Worm (Caenorhabditis elegans): ENCODE data around the gene dmd-5.

Gene dmd-5

ce11 chrII:5730343-5731083 lies 43.5 kb downstream of the dmd-5 start, which contains the start of the genes C18A3.7 and C18A3.11:
C18A3.7 (minus strand) TSS chrII:5730443.
C18A3.11 (plus strand) TSS chrII:5731033.
- TF ChIP-seq klf-2 (GFP tag; conservative IDR thresholded peaks at IDR 0.05): no peak
- TF ChIP-seq flt-1 (GFP tag; IDR thresholded peaks at IDR 0.05): no peak
- TF ChIP-seq ref-1 (GFP tag; conservative IDR thresholded peaks at IDR 0.05): no peak
- TF ChIP-seq ztf-23 (GFP tag; IDR thresholded peaks at IDR 0.05): no peak
- TF ChIP-seq ztf-29 (GFP tag; IDR thresholded peaks at IDR 0.05): no peak

ce11 chrII:5727707-5728106 lies 46.3 kb downstream of the dmd-5 start, which contains the start of gene rab-3:
rab-3 (minus strand) TSS chrII:5727853.
- TF ChIP-seq tab-1 (GFP tag; IDR thresholded peaks at IDR 0.05) (no peak), ref-1 (GFP tag; conservative IDR thresholded peaks at IDR 0.05) (no peak), ztf-29 (GFP tag; IDR thresholded peaks at IDR 0.05) (no peak), cog-1 (tag; optimal IDR thresholded peaks at IDR 0.05) (no peak)

- TF ChIP-seq klf-2 (GFP tag; conservative IDR thresholded peaks at IDR 0.05) (no peak), tab-1 (GFP tag; IDR thresholded peaks at IDR 0.05) (no peak), cog-1 (tag; optimal IDR thresholded peaks at IDR 0.05) (no peak), ztf-23 (GFP tag; IDR thresholded peaks at IDR 0.05) (no peak), flt-1 (GFP tag; IDR thresholded peaks at IDR 0.05) (no peak), med-1 (GFP tag; optimal IDR thresholded peaks at IDR 0.05; ENCODE audit: insufficient read depth) (no peak), T22C8.4 (GFP tag; IDR thresholded peaks at IDR 0.05) (no peak), ztf-29 (GFP tag; IDR thresholded peaks at IDR 0.05) (no peak)
Observed at ce11 chrII:5725094-5725493, 48.9 kb downstream of the dmd-5 start.

Data from whole organism, midembryonic.